Fruit fly (Drosophila melanogaster): ENCODE results near the gene CG15820.

Gene CG15820

dm6 chr3L:2152730-2153129, 21.4 kb downstream of the CG15820 start (continued):
- TF ChIP-seq CG8924 (tag; optimal IDR thresholded peaks at IDR 0.05) (no peak), h (optimal IDR thresholded peaks at IDR 0.05) (no peak), CG15514 (GFP tag; optimal IDR thresholded peaks at IDR 0.05) (no peak), Hr51 (GFP tag; optimal IDR thresholded peaks at IDR 0.05) (peak in 1 of 2 experiments; percentile 13), lilli (GFP tag; optimal IDR thresholded peaks at IDR 0.05) (peak; percentile 22), BEAF-32 (GFP tag; optimal IDR thresholded peaks at IDR 0.05) (no peak), CG6854 (GFP tag; optimal IDR thresholded peaks at IDR 0.05) (no peak), CG14441 (GFP tag; IDR thresholded peaks at IDR 0.05) (no peak), CG7839 (tag; optimal IDR thresholded peaks at IDR 0.05) (peak; percentile 21), CG9609 (GFP tag; optimal IDR thresholded peaks at IDR 0.05) (no peak), trh (GFP tag; optimal IDR thresholded peaks at IDR 0.05) (no peak), CG3726 (GFP tag; IDR thresholded peaks at IDR 0.05) (no peak), Side (GFP tag; optimal IDR thresholded peaks at IDR 0.05) (no peak), Kr (GFP tag; optimal IDR thresholded peaks at IDR 0.05) (no peak), tna (GFP tag; IDR thresholded peaks at IDR 0.05; ENCODE audit: partially characterized antibody) (0 out of 2 replicates have a peak, but pooled peaks have one; percentile 9), Oli (tag; optimal IDR thresholded peaks at IDR 0.05) (peak; percentile 18), Drgx (GFP tag; IDR thresholded peaks at IDR 0.05) (peak; percentile 42), otp (GFP tag; IDR thresholded peaks at IDR 0.05) (peak; percentile 16; the same call in 1 of the 3 replicates), Deaf1 (tag; optimal IDR thresholded peaks at IDR 0.05) (no peak), CG7928 (GFP tag; optimal IDR thresholded peaks at IDR 0.05) (no peak), Fer1 (GFP tag; optimal IDR thresholded peaks at IDR 0.05) (no peak), gce (GFP tag; IDR thresholded peaks at IDR 0.05) (no peak), CG10543 (GFP tag; optimal IDR thresholded peaks at IDR 0.05) (no peak), pan (optimal IDR thresholded peaks at IDR 0.05) (no peak), pan (GFP tag; optimal IDR thresholded peaks at IDR 0.05 in 1 of 2, IDR thresholded peaks at IDR 0.05 in 1 of 2) (peak in 1 of 2 experiments; percentile 54), Aef1 (GFP tag; IDR thresholded peaks at IDR 0.05) (0 out of 3 replicates have a peak, but pooled peaks have one; percentile 9), CG7745 (tag; optimal IDR thresholded peaks at IDR 0.05) (no peak), Hr39 (optimal IDR thresholded peaks at IDR 0.05) (no peak), Pdp1 (GFP tag; optimal IDR thresholded peaks at IDR 0.05) (peak in 1 of 2 experiments; percentile 17), Opbp (GFP tag; IDR thresholded peaks at IDR 0.05; ENCODE audit: partially characterized antibody) (no peak), CG5180 (GFP tag; optimal IDR thresholded peaks at IDR 0.05) (peak; percentile 9), Hey (tag; optimal IDR thresholded peaks at IDR 0.05) (no peak), ftz-f1 (GFP tag; optimal IDR thresholded peaks at IDR 0.05) (peak; percentile 30), PHDP (tag; optimal IDR thresholded peaks at IDR 0.05) (no peak), dysf (GFP tag; IDR thresholded peaks at IDR 0.05) (peak; percentile 5; the same call in 1 of the 3 replicates), Nf-YC (tag; optimal IDR thresholded peaks at IDR 0.05) (no peak), grau (tag; optimal IDR thresholded peaks at IDR 0.05) (no peak), Scr (GFP tag; IDR thresholded peaks at IDR 0.05; ENCODE audit: partially characterized antibody) (no peak), oc (tag; optimal IDR thresholded peaks at IDR 0.05) (no peak), wor (GFP tag; IDR thresholded peaks at IDR 0.05) (0 out of 2 replicates have a peak, but pooled peaks have one; percentile 17), Myb (GFP tag; optimal IDR thresholded peaks at IDR 0.05) (peak; percentile 34), tin (GFP tag; optimal IDR thresholded peaks at IDR 0.05) (peak; percentile 9), nmo (GFP tag; optimal IDR thresholded peaks at IDR 0.05) (no peak), fd102C (GFP tag; optimal IDR thresholded peaks at IDR 0.05) (no peak), CG17912 (GFP tag; optimal IDR thresholded peaks at IDR 0.05) (no peak), bsh (GFP tag; optimal IDR thresholded peaks at IDR 0.05) (peak in 1 of 2 experiments; percentile 6), bcd (GFP tag; optimal IDR thresholded peaks at IDR 0.05) (no peak), bigmax (GFP tag; optimal IDR thresholded peaks at IDR 0.05) (no peak), CG10431 (GFP tag; optimal IDR thresholded peaks at IDR 0.05) (no peak), CG8478 (optimal IDR thresholded peaks at IDR 0.05) (no peak)

All from whole organism, embryonic.